Fruit fly (Drosophila melanogaster): ENCODE results near the gene Psa.

dm6 chr3L:1549634-1550071, 47.0 kb downstream of the Psa start:
- TF ChIP-seq CG8478 (optimal IDR thresholded peaks at IDR 0.05): no peak
- TF ChIP-seq CTCF (optimal IDR thresholded peaks at IDR 0.05): no peak

Measured in S2 (cell line).